Fruit fly (Drosophila melanogaster): ENCODE results near the gene Gat.
A peak's percentile ranks its signal among the peaks of the same experiment; 100 is the strongest.

Gene Gat

dm6 chr4:629391-629790 lies at the start of gene Gat:
Gene Gat, plus strand, starts transcription at chr4:629691.
- TF ChIP-seq Ets21C (GFP tag; optimal IDR thresholded peaks at IDR 0.05) (no peak), CG8632 (GFP tag; optimal IDR thresholded peaks at IDR 0.05) (no peak), eg (GFP tag; IDR thresholded peaks at IDR 0.05) (no peak), fd59A (GFP tag; optimal IDR thresholded peaks at IDR 0.05) (no peak), CG6854 (GFP tag; optimal IDR thresholded peaks at IDR 0.05) (no peak), vri (GFP tag; optimal IDR thresholded peaks at IDR 0.05) (no peak), CG11762 (GFP tag; optimal IDR thresholded peaks at IDR 0.05; ENCODE audit: insufficient read depth) (no peak), CG8319 (GFP tag; optimal IDR thresholded peaks at IDR 0.05) (no peak), CG9139 (GFP tag; optimal IDR thresholded peaks at IDR 0.05) (no peak), CG15336 (GFP tag; IDR thresholded peaks at IDR 0.05) (no peak), CG8119 (GFP tag; IDR thresholded peaks at IDR 0.05) (no peak), OdsH (GFP tag; optimal IDR thresholded peaks at IDR 0.05) (no peak), lz (GFP tag; optimal IDR thresholded peaks at IDR 0.05) (no peak), Hr39 (GFP tag; optimal IDR thresholded peaks at IDR 0.05) (no peak)

dm6 chr4:582836-583235 lies 46.7 kb upstream of the Gat start, which contains the start of gene CG1909:
Gene CG1909, plus strand, starts transcription at chr4:583108.
- TF ChIP-seq CG10631 (GFP tag; optimal IDR thresholded peaks at IDR 0.05) (no peak), Lpt (GFP tag; optimal IDR thresholded peaks at IDR 0.05) (no peak), CG11294 (GFP tag; IDR thresholded peaks at IDR 0.05) (no peak), svp (GFP tag) (no peak), achi (GFP tag; optimal IDR thresholded peaks at IDR 0.05) (no peak), Ets21C (GFP tag; optimal IDR thresholded peaks at IDR 0.05) (no peak), CG3919 (GFP tag; optimal IDR thresholded peaks at IDR 0.05) (no peak), Eip93F (GFP tag; optimal IDR thresholded peaks at IDR 0.05) (no peak), pdm3 (GFP tag; optimal IDR thresholded peaks at IDR 0.05) (no peak), Ets96B (tag; optimal IDR thresholded peaks at IDR 0.05) (no peak), salr (GFP tag; optimal IDR thresholded peaks at IDR 0.05) (no peak)

dm6 chr4:588514-588913 lies 41.0 kb upstream of the Gat start:
- TF ChIP-seq CG4318 (GFP tag; optimal IDR thresholded peaks at IDR 0.05) (no peak), Sox14 (GFP tag; optimal IDR thresholded peaks at IDR 0.05) (no peak), ss (GFP tag; optimal IDR thresholded peaks at IDR 0.05) (no peak), CG6792 (GFP tag; optimal IDR thresholded peaks at IDR 0.05) (no peak), OdsH (GFP tag; optimal IDR thresholded peaks at IDR 0.05) (no peak), Blimp-1 (GFP tag; optimal IDR thresholded peaks at IDR 0.05) (peak; percentile 21)

- no peak for TF ChIP-seq Hr4 (GFP tag; optimal IDR thresholded peaks at IDR 0.05)
- TF ChIP-seq CG31627 (GFP tag; optimal IDR thresholded peaks at IDR 0.05), result no peak
- TF ChIP-seq dsx (GFP tag; optimal IDR thresholded peaks at IDR 0.05; ENCODE audit: poor library complexity, severe bottlenecking), result no peak
- TF ChIP-seq Hr38 (GFP tag; optimal IDR thresholded peaks at IDR 0.05), result no peak
- no peak for TF ChIP-seq CG6276 (GFP tag; optimal IDR thresholded peaks at IDR 0.05)
- TF ChIP-seq CG9139 (GFP tag; optimal IDR thresholded peaks at IDR 0.05), result no peak
- no peak for TF ChIP-seq salr (GFP tag; optimal IDR thresholded peaks at IDR 0.05)
- no peak for TF ChIP-seq pdm3 (GFP tag; optimal IDR thresholded peaks at IDR 0.05)
- TF ChIP-seq fkh (GFP tag; optimal IDR thresholded peaks at IDR 0.05), result no peak
- no peak for TF ChIP-seq fd85E (GFP tag; optimal IDR thresholded peaks at IDR 0.05)
- TF ChIP-seq CG10669 (GFP tag; optimal IDR thresholded peaks at IDR 0.05), result no peak
- TF ChIP-seq Hr39 (GFP tag; optimal IDR thresholded peaks at IDR 0.05), result no peak
- TF ChIP-seq CG11902 (GFP tag; optimal IDR thresholded peaks at IDR 0.05), result no peak
- no peak for TF ChIP-seq CG3919 (GFP tag; optimal IDR thresholded peaks at IDR 0.05)
- no peak for TF ChIP-seq net (GFP tag; optimal IDR thresholded peaks at IDR 0.05)
- TF ChIP-seq CG8632 (GFP tag; optimal IDR thresholded peaks at IDR 0.05), result no peak
- no peak for TF ChIP-seq lz (GFP tag; optimal IDR thresholded peaks at IDR 0.05)
- no peak for TF ChIP-seq ss (GFP tag; optimal IDR thresholded peaks at IDR 0.05)
These were observed 22.0 kb upstream of the Gat start, which contains the start of gene onecut for dm6 chr4:607498-607897. Gene onecut, minus strand, starts transcription at chr4:607649.
